Fruit fly (Drosophila melanogaster): ENCODE data around the gene Gr33a.

DNA sequence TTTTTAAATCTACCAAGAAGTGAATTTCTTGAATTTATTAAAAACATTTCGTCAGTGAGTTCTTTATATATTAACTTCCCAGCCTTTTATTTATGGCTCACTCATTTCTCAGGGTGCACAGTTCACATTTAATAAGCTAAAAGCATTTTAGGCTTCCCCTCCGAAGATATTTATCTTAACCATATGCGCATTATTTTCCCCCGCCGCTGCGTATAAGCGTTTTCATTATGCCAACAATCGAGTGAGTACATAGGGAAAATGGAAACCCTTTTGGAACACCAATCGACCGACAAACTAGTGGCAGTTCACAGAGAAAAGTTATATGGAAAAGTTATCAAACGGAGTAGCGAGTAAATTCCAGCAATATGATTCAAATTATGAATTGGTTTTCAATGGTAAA is at the start of gene Gr33a:
- no peak for TF ChIP-seq eg (GFP tag; IDR thresholded peaks at IDR 0.05)
- TF ChIP-seq fd59A (GFP tag; optimal IDR thresholded peaks at IDR 0.05): no peak
- no peak for TF ChIP-seq Eip75B (GFP tag; optimal IDR thresholded peaks at IDR 0.05)
- TF ChIP-seq Gug (GFP tag; IDR thresholded peaks at IDR 0.05): no peak
- TF ChIP-seq dsx (GFP tag; optimal IDR thresholded peaks at IDR 0.05; ENCODE audit: poor library complexity, severe bottlenecking): no peak
- no peak for TF ChIP-seq CG8119 (GFP tag; IDR thresholded peaks at IDR 0.05)
- TF ChIP-seq CG6792 (GFP tag; optimal IDR thresholded peaks at IDR 0.05): no peak
- TF ChIP-seq CG34406 (GFP tag; optimal IDR thresholded peaks at IDR 0.05): no peak
- no peak for TF ChIP-seq dac (GFP tag; optimal IDR thresholded peaks at IDR 0.05)

Data from whole organism, prepupa.